Fruit fly (Drosophila melanogaster) whole organism, embryonic: ENCODE data around the gene Ufd1.

Source experiments
- Bdp1 ChIP-seq: fragments of 200-800 bp; sonication (Bioruptor generic); optimal IDR thresholded peaks from 3 replicates; lab custom pipeline; 2016; ENCODE audit warnings: missing biosample characterization, missing genetic modification characterization
- CG10431 ChIP-seq: fragments of 200-800 bp; sonication (Bioruptor generic); optimal IDR thresholded peaks from 3 replicates; lab custom pipeline; 2018; ENCODE audit warnings: missing biosample characterization, mild to moderate bottlenecking, missing genetic modification characterization
- CG10543 ChIP-seq: fragments of 200-800 bp; sonication (Bioruptor generic); optimal IDR thresholded peaks from 3 replicates; lab custom pipeline; 2017; ENCODE audit warnings: missing biosample characterization, mild to moderate bottlenecking, missing genetic modification characterization, moderate library complexity
- CG11085 ChIP-seq: fragments of 200-800 bp; sonication (Bioruptor generic); IDR thresholded peaks from 2 replicates; pipeline ENCODE4 v1.3.6; 2022; ENCODE audit warnings: missing biosample characterization, missing genetic modification characterization
- CG12236 ChIP-seq: fragments of 200-800 bp; sonication (Bioruptor generic); optimal IDR thresholded peaks from 2 replicates; lab custom pipeline; 2016; ENCODE audit warnings: missing biosample characterization, missing genetic modification characterization
- CG12391 ChIP-seq: fragments of 200-800 bp; sonication (Bioruptor generic); optimal IDR thresholded peaks from 3 replicates; lab custom pipeline; 2018; ENCODE audit warnings: missing biosample characterization, mild to moderate bottlenecking, missing genetic modification characterization, moderate library complexity
- CG12942 ChIP-seq: fragments of 200-800 bp; sonication (Bioruptor generic); optimal IDR thresholded peaks from 3 replicates; lab custom pipeline; 2016; ENCODE audit warnings: missing biosample characterization, missing genetic modification characterization
- CG14014 ChIP-seq: fragments of 200-800 bp; sonication (Bioruptor generic); IDR thresholded peaks from 2 replicates; pipeline ENCODE4 v1.3.6; 2022; ENCODE audit warnings: missing biosample characterization, missing genetic modification characterization
- CG14667 ChIP-seq: fragments of 200-800 bp; sonication (Bioruptor generic); IDR thresholded peaks from 2 replicates; pipeline ENCODE4 v1.3.6; 2022; ENCODE audit warnings: missing biosample characterization, missing genetic modification characterization
- CG15269 ChIP-seq: fragments of 200-800 bp; sonication (Bioruptor generic); optimal IDR thresholded peaks from 2 replicates; lab custom pipeline; 2018; ENCODE audit warnings: missing biosample characterization, mild to moderate bottlenecking, missing genetic modification characterization, moderate library complexity
- CG17328 ChIP-seq: fragments of 200-800 bp; sonication (Bioruptor generic); IDR thresholded peaks from 2 replicates; pipeline ENCODE4 v1.3.6; 2022; ENCODE audit warnings: missing biosample characterization, missing genetic modification characterization
- CG2129 ChIP-seq: fragments of 200-800 bp; sonication (Bioruptor generic); IDR thresholded peaks from 2 replicates; pipeline ENCODE4 v1.3.6; 2022; ENCODE audit warnings: missing biosample characterization, missing genetic modification characterization; ENCODE audit not compliant: partially characterized antibody
- CG31224 ChIP-seq: fragments of 200-800 bp; sonication (Bioruptor generic); IDR thresholded peaks from 2 replicates; pipeline ENCODE4 v1.3.6; 2022; ENCODE audit warnings: missing biosample characterization, missing genetic modification characterization
- CG31388 ChIP-seq: fragments of 200-800 bp; sonication (Bioruptor generic); optimal IDR thresholded peaks from 2 replicates; lab custom pipeline; 2016; ENCODE audit warnings: missing biosample characterization, missing genetic modification characterization
- CG32532 ChIP-seq: fragments of 200-800 bp; sonication (Bioruptor generic); IDR thresholded peaks from 2 replicates; pipeline ENCODE4 v1.3.6; 2022; ENCODE audit warnings: missing biosample characterization, missing genetic modification characterization
- CG3995 ChIP-seq: fragments of 200-800 bp; sonication (Bioruptor generic); optimal IDR thresholded peaks from 3 replicates; lab custom pipeline; 2016; ENCODE audit warnings: missing biosample characterization, missing genetic modification characterization
- CG4707 ChIP-seq: fragments of 200-800 bp; sonication (Bioruptor generic); optimal IDR thresholded peaks from 2 replicates; lab custom pipeline; 2018; ENCODE audit warnings: missing biosample characterization, mild to moderate bottlenecking, missing genetic modification characterization, moderate library complexity
- CG5245 ChIP-seq: fragments of 200-800 bp; sonication (Bioruptor generic); optimal IDR thresholded peaks from 3 replicates; lab custom pipeline; 2016; ENCODE audit warnings: missing biosample characterization, missing genetic modification characterization
- CG5953 ChIP-seq: fragments of 200-800 bp; sonication (Bioruptor generic); IDR thresholded peaks from 2 replicates; pipeline ENCODE4 v1.3.6; 2022; ENCODE audit warnings: missing biosample characterization, missing genetic modification characterization
- CG6272 ChIP-seq: fragments of 200-800 bp; sonication (Bioruptor generic); IDR thresholded peaks from 2 replicates; pipeline ENCODE4 v1.3.6; 2022; ENCODE audit warnings: missing biosample characterization, missing genetic modification characterization
- CG8765 ChIP-seq: fragments of 200-800 bp; sonication (Bioruptor generic); IDR thresholded peaks from 2 replicates; pipeline ENCODE4 v1.3.6; 2022; ENCODE audit warnings: missing biosample characterization, missing genetic modification characterization
- Dp ChIP-seq: fragments of 200-800 bp; sonication (Bioruptor generic); optimal IDR thresholded peaks from 2 replicates; lab custom pipeline; 2018; ENCODE audit warnings: missing biosample characterization, mild to moderate bottlenecking, missing genetic modification characterization, moderate library complexity
- E2f1 ChIP-seq: fragments of 200-800 bp; sonication (Bioruptor generic); IDR thresholded peaks from 2 replicates; pipeline ENCODE4 v1.3.6; 2022; ENCODE audit warnings: missing biosample characterization, missing genetic modification characterization
- E2f2 ChIP-seq: fragments of 200-800 bp; sonication (Bioruptor generic); IDR thresholded peaks from 2 replicates; pipeline ENCODE4 v1.3.6; 2022; ENCODE audit warnings: missing biosample characterization, missing genetic modification characterization
- HLH3B ChIP-seq: fragments of 200-800 bp; sonication (Bioruptor generic); IDR thresholded peaks from 2 replicates; pipeline ENCODE4 v1.3.6; 2022; ENCODE audit warnings: missing biosample characterization, missing genetic modification characterization
- HLH4C ChIP-seq: fragments of 200-800 bp; sonication (Bioruptor generic); IDR thresholded peaks from 3 replicates; pipeline ENCODE4 v1.3.6; 2022; ENCODE audit warnings: missing biosample characterization, missing genetic modification characterization; ENCODE audit not compliant: partially characterized antibody
- Lhr ChIP-seq: fragments of 200-800 bp; sonication (Bioruptor generic); optimal IDR thresholded peaks from 3 replicates; lab custom pipeline; 2017; ENCODE audit warnings: mild to moderate bottlenecking, missing biosample characterization, missing genetic modification reagents, missing genetic modification characterization
- Sox102F ChIP-seq: fragments of 200-800 bp; sonication (Bioruptor generic); optimal IDR thresholded peaks from 2 replicates; lab custom pipeline; 2018; ENCODE audit warnings: missing biosample characterization, mild to moderate bottlenecking, missing genetic modification characterization, moderate library complexity
- Spps ChIP-seq: fragments of 200-800 bp; sonication (Bioruptor generic); optimal IDR thresholded peaks from 2 replicates; lab custom pipeline; 2018; ENCODE audit warnings: missing biosample characterization, mild to moderate bottlenecking, missing genetic modification characterization
- Vsx1 ChIP-seq: fragments of 200-800 bp; sonication (Bioruptor generic); optimal IDR thresholded peaks from 2 replicates; lab custom pipeline; 2017; ENCODE audit warnings: missing biosample characterization, mild to moderate bottlenecking, missing genetic modification characterization, missing genetic modification reagents
- ab ChIP-seq: fragments of 200-800 bp; sonication (Bioruptor generic); optimal IDR thresholded peaks from 2 replicates; lab custom pipeline; 2016; ENCODE audit warnings: missing biosample characterization, missing genetic modification characterization
- dimm ChIP-seq: fragments of 200-800 bp; sonication (Bioruptor generic); IDR thresholded peaks from 2 replicates; pipeline ENCODE4 v1.3.6; 2022; ENCODE audit warnings: missing biosample characterization, missing genetic modification characterization
- dpn ChIP-seq, 2 experiments: fragments of 200-800 bp; sonication (Bioruptor generic); optimal IDR thresholded peaks; 3 replicates each; lab custom pipeline; 2016; ENCODE audit warnings: missing biosample characterization in 2 of 2, missing genetic modification characterization in 2 of 2
- esg ChIP-seq: fragments of 200-800 bp; sonication (Bioruptor generic); conservative IDR thresholded peaks from 2 replicates; pipeline ENCODE4 v1.3.6; 2022; ENCODE audit warnings: missing biosample characterization, missing genetic modification characterization
- fd64A ChIP-seq: fragments of 200-800 bp; sonication (Bioruptor generic); optimal IDR thresholded peaks from 3 replicates; lab custom pipeline; 2018; ENCODE audit warnings: missing biosample characterization, mild to moderate bottlenecking, missing genetic modification characterization
- gcm2 ChIP-seq: fragments of 200-800 bp; sonication (Bioruptor generic); optimal IDR thresholded peaks from 2 replicates; lab custom pipeline; 2016; ENCODE audit warnings: missing biosample characterization, missing genetic modification characterization
- h ChIP-seq: fragments of >200 bp; optimal IDR thresholded peaks from 2 replicates; lab custom pipeline; 2017
- her ChIP-seq: fragments of 200-800 bp; sonication (Bioruptor generic); optimal IDR thresholded peaks from 2 replicates; lab custom pipeline; 2016; ENCODE audit warnings: missing biosample characterization, missing genetic modification characterization
- klu ChIP-seq: fragments of 200-800 bp; sonication (Bioruptor generic); IDR thresholded peaks from 2 replicates; pipeline ENCODE4 v1.3.6; 2022; ENCODE audit warnings: missing biosample characterization, missing genetic modification characterization
- pita ChIP-seq: fragments of 200-800 bp; sonication (Bioruptor generic); optimal IDR thresholded peaks from 2 replicates; lab custom pipeline; 2017; ENCODE audit warnings: missing biosample characterization, mild to moderate bottlenecking, missing genetic modification characterization
- prd ChIP-seq, 3 experiments: fragments of >200 bp in 2 of 3; fragments of 200-800 bp in 1 of 3; sonication (Bioruptor generic) in 1 of 3; optimal IDR thresholded peaks in 2 of 3; IDR thresholded peaks in 1 of 3; 2 replicates in 2 of 3; 3 replicates in 1 of 3; pipeline versions ENCODE4 v1.3.6 to Lab custom; 2017 to 2022; ENCODE audit warnings: missing biosample characterization in 1 of 3, missing genetic modification characterization in 1 of 3
- shn ChIP-seq: fragments of 200-800 bp; sonication (Bioruptor generic); optimal IDR thresholded peaks from 3 replicates; lab custom pipeline; 2016; ENCODE audit warnings: missing biosample characterization, missing genetic modification characterization
- ssp ChIP-seq: fragments of 200-800 bp; sonication (Bioruptor generic); IDR thresholded peaks from 2 replicates; pipeline ENCODE4 v1.3.6; 2022; ENCODE audit warnings: missing biosample characterization, missing genetic modification characterization
- tgo ChIP-seq: fragments of 200-800 bp; sonication (Bioruptor generic); IDR thresholded peaks from 3 replicates; pipeline ENCODE4 v1.3.6; 2022; ENCODE audit warnings: missing biosample characterization, missing genetic modification characterization

The Ufd1 gene

DNA sequence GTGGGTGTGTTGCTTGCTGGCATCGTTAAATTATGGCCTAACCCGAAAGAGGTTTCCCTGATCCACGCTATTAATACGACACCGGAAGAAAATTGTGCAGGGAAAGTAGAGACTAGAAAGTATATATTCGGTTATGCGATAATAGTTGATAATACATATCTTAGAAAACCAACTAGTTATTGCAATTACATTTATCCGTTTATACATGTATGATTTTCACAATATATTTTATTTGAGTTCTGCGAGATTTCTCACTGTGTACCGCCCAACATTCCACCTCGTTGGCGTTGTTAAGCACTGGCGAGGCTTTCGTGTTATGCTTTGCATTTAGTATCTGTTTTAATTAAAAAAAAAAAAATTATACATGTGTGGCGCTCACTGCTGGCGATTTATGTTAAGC lies 32.4 kb upstream of the Ufd1 start (continued):
- TF ChIP-seq CG12391 (peak; percentile 15), ab (GFP tag; lab: Kevin White, UChicago) (no peak), HLH3B (GFP tag; lab: Robert Waterston, UW) (0 out of 2 replicates have a peak, but pooled peaks have one; percentile 17), Spps (no peak), CG8765 (GFP tag; lab: Robert Waterston, UW) (no peak), klu (GFP tag; lab: Robert Waterston, UW) (0 out of 2 replicates have a peak, but pooled peaks have one; percentile 13), h (lab: Kevin White, UChicago) (no peak), ssp (GFP tag; lab: Robert Waterston, UW) (peak; percentile 23; the same call in 1 of the 2 replicates), CG15269 (tag; lab: Kevin White, UChicago) (peak; percentile 18), CG3995 (GFP tag; lab: Kevin White, UChicago) (no peak), CG17328 (GFP tag; lab: Robert Waterston, UW) (0 out of 2 replicates have a peak, but pooled peaks have one; percentile 36), pita (GFP tag; lab: Kevin White, UChicago) (no peak), CG31388 (no peak), dimm (GFP tag; lab: Robert Waterston, UW) (no peak), shn (no peak), CG31224 (GFP tag; lab: Robert Waterston, UW) (no peak), fd64A (GFP tag; lab: Kevin White, UChicago) (no peak), CG10543 (GFP tag; lab: Kevin White, UChicago) (no peak), CG12236 (no peak), CG14014 (GFP tag; lab: Robert Waterston, UW) (peak; percentile 14; the same call in 1 of the 2 replicates), gcm2 (no peak), HLH4C (no peak), CG32532 (GFP tag; lab: Robert Waterston, UW) (peak; percentile 25; the same call in 1 of the 2 replicates), E2f2 (GFP tag; lab: Robert Waterston, UW) (peak; percentile 21; the same call in 1 of the 2 replicates), dpn (GFP tag; optimal IDR thresholded peaks at IDR 0.05; lab: Kevin White, UChicago) (peak in 1 of 2 experiments; percentile 6), E2f1 (no peak), Vsx1 (GFP tag; lab: Kevin White, UChicago) (no peak), CG6272 (GFP tag; lab: Robert Waterston, UW) (no peak), Dp (GFP tag; lab: Kevin White, UChicago) (no peak), her (GFP tag; lab: Kevin White, UChicago) (no peak), Sox102F (GFP tag; lab: Kevin White, UChicago) (peak; percentile 44), CG10431 (no peak), CG4707 (no peak), Lhr (no peak), tgo (GFP tag; lab: Robert Waterston, UW) (peak; percentile 47; the same call in 1 of the 3 replicates), CG11085 (no peak), CG12942 (no peak), CG2129 (GFP tag; lab: Robert Waterston, UW) (no peak), prd (optimal IDR thresholded peaks at IDR 0.05; lab: Kevin White, UChicago) (no peak), prd (GFP tag; IDR thresholded peaks at IDR 0.05; lab: Robert Waterston, UW) (peak; percentile 29; the same call in 1 of the 3 replicates), esg (peak; percentile 47), CG5953 (GFP tag; lab: Robert Waterston, UW) (no peak), CG14667 (GFP tag; lab: Robert Waterston, UW) (0 out of 2 replicates have a peak, but pooled peaks have one; percentile 22), Bdp1 (GFP tag; lab: Kevin White, UChicago) (no peak), CG5245 (no peak)
- TF ChIP-seq, all 482 proteins: peak for 40
